Worm (Caenorhabditis elegans): ENCODE measurements around the gene C14B1.3.

The C14B1.3 gene

ce11 chrIII:3723726-3724125 is 20.4 kb downstream of the C14B1.3 start:
- TF ChIP-seq ceh-18 (tag; optimal IDR thresholded peaks at IDR 0.05) (no peak), ztf-16 (tag; optimal IDR thresholded peaks at IDR 0.05) (no peak)

ce11 chrIII:3724880-3725279 is 21.5 kb downstream of the C14B1.3 start, which contains the start of gene C14B1.12:
Gene C14B1.12 (minus strand): TSS chrIII:3724980.
- TF ChIP-seq K02D7.2 (tag; optimal IDR thresholded peaks at IDR 0.05) (no peak), hlh-8 (tag; optimal IDR thresholded peaks at IDR 0.05) (no peak)

- TF ChIP-seq hlh-30 (tag; optimal IDR thresholded peaks at IDR 0.05; ENCODE audit: insufficient read depth) = no peak
- no peak for TF ChIP-seq syd-9 (tag; optimal IDR thresholded peaks at IDR 0.05)
- TF ChIP-seq pag-3 (tag; optimal IDR thresholded peaks at IDR 0.05; ENCODE audit: borderline replicate concordance) = no peak
- TF ChIP-seq ceh-19 (GFP tag; optimal IDR thresholded peaks at IDR 0.05) = no peak
- no peak for TF ChIP-seq ceh-22 (tag; optimal IDR thresholded peaks at IDR 0.05)
- TF ChIP-seq C08G9.2 (tag; optimal IDR thresholded peaks at IDR 0.05) = no peak
Observed at ce11 chrIII:3726443-3726842, 23.1 kb downstream of the C14B1.3 start, which contains the start of gene gldi-5. Gene gldi-5 (minus strand): TSS chrIII:3726500.

- TF ChIP-seq ceh-34 (tag; optimal IDR thresholded peaks at IDR 0.05) (no peak), nfya-1 (tag; optimal IDR thresholded peaks at IDR 0.05) (no peak), ceh-19 (GFP tag; optimal IDR thresholded peaks at IDR 0.05) (no peak), lin-11 (tag; optimal IDR thresholded peaks at IDR 0.05) (no peak), ceh-18 (tag; optimal IDR thresholded peaks at IDR 0.05) (no peak), unc-42 (tag; optimal IDR thresholded peaks at IDR 0.05) (no peak), ceh-48 (tag; optimal IDR thresholded peaks at IDR 0.05) (no peak), lim-6 (tag; optimal IDR thresholded peaks at IDR 0.05) (no peak), pqm-1 (tag; optimal IDR thresholded peaks at IDR 0.05) (no peak), hlh-8 (tag; optimal IDR thresholded peaks at IDR 0.05) (no peak), pha-2 (tag; optimal IDR thresholded peaks at IDR 0.05) (no peak), pat-9 (tag; optimal IDR thresholded peaks at IDR 0.05) (no peak), ceh-9 (tag; optimal IDR thresholded peaks at IDR 0.05) (no peak), tbx-7 (tag; optimal IDR thresholded peaks at IDR 0.05) (no peak), ama-1 (optimal IDR thresholded peaks at IDR 0.05) (no peak), unc-55 (GFP tag; optimal IDR thresholded peaks at IDR 0.05) (no peak)
Observed at ce11 chrIII:3729520-3729919, 26.2 kb downstream of the C14B1.3 start, which contains the start of gene F34D10.9. Gene F34D10.9 (minus strand): TSS chrIII:3729620.

ce11 chrIII:3730475-3730874 is 27.1 kb downstream of the C14B1.3 start, which contains the start of gene F34D10.8:
Gene F34D10.8 (plus strand): TSS chrIII:3730775.
- TF ChIP-seq hlh-15 (tag; optimal IDR thresholded peaks at IDR 0.05) (no peak), ttx-3 (tag; optimal IDR thresholded peaks at IDR 0.05) (no peak), hlh-30 (tag; optimal IDR thresholded peaks at IDR 0.05; ENCODE audit: insufficient read depth) (no peak), ref-2 (tag; optimal IDR thresholded peaks at IDR 0.05) (no peak), hlh-13 (GFP tag; optimal IDR thresholded peaks at IDR 0.05) (no peak), F13H6.1 (tag; optimal IDR thresholded peaks at IDR 0.05) (no peak), che-1 (tag; optimal IDR thresholded peaks at IDR 0.05) (no peak), dmd-4 (tag; optimal IDR thresholded peaks at IDR 0.05; ENCODE audit: borderline replicate concordance) (no peak), nhr-232 (tag; optimal IDR thresholded peaks at IDR 0.05) (no peak), sox-2 (GFP tag; IDR thresholded peaks at IDR 0.05) (no peak), tbx-2 (tag; optimal IDR thresholded peaks at IDR 0.05) (no peak), pax-1 (tag; optimal IDR thresholded peaks at IDR 0.05) (no peak), ama-1 (optimal IDR thresholded peaks at IDR 0.05) (no peak)

- TF ChIP-seq hlh-30 (tag; optimal IDR thresholded peaks at IDR 0.05; ENCODE audit: insufficient read depth) (no peak), unc-42 (tag; optimal IDR thresholded peaks at IDR 0.05) (peak; percentile 1)
Observed at ce11 chrIII:3734007-3734406, 30.6 kb downstream of the C14B1.3 start, which contains the start of gene F34D10.3. Gene F34D10.3 (plus strand): TSS chrIII:3734255.
